Worm (Caenorhabditis elegans): ENCODE results near the gene aexr-2.

DNA sequence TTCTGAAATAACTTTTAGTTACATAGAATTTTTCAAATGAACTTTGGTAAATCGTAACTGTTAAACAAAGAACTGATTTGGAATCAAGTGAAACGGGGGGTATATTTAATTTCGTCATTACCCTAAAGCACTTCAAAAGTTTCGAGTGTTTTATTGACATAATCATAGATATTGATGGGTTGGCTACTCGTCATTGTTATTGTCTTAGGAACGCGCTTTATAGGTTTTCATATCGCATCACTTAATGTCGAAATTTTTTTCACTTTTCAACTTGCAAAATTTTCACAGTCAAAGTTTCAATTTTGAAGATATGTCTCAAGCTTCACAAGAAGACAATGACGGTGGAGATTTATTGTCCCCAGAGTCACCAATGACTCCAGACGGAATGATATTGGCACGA lies 12.6 kb downstream of the aexr-2 start, which contains the start of gene kqt-1:
- TF ChIP-seq sea-1 (GFP tag; conservative IDR thresholded peaks at IDR 0.05) (no peak), tra-4 (tag; optimal IDR thresholded peaks at IDR 0.05) (no peak), scrt-1 (GFP tag; IDR thresholded peaks at IDR 0.05) (no peak)

Measured in whole organism, early embryonic.